Fruit fly (Drosophila melanogaster) Kc167 (cell line): ENCODE results near the gene CG17570.

ENCODE experiments used
- Myc ChIP-seq: fragments of >200 bp; optimal IDR thresholded peaks from 2 replicates; lab custom pipeline; 2017; ENCODE audit warnings: missing external identifiers
- psq ChIP-seq: fragments of >200 bp; optimal IDR thresholded peaks from 2 replicates; lab custom pipeline; 2017; ENCODE audit warnings: missing external identifiers
- ttk ChIP-seq: sonication (Bioruptor generic); optimal IDR thresholded peaks from 2 replicates; lab custom pipeline; 2017; ENCODE audit warnings: missing external identifiers

DNA sequence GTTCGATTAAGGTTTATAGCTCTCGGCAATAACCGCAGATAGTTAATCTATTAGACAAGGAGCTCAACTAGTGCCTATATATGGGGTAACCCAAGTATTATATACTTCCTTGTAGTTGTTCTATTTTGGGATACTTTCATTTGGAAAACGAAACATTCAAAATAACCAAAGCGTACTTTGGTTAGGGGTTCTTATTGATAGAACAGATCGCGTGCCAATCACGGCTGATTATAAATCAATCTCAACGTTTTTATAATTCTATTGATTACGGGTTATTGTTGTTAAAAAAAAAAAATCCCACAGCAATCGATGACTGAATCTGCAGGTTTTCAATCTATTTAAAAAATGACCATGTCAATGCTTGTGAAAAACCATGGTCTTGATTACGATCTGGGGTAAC, 7.1 kb downstream of the CG17570 start, which contains the start of gene CG17571:
- TF ChIP-seq ttk: no peak
- TF ChIP-seq psq (lab: Kevin White, UChicago): no peak
- no peak for TF ChIP-seq Myc (lab: Kevin White, UChicago)
